Fruit fly (Drosophila melanogaster): ENCODE measurements around the gene CG14391.

The CG14391 gene

DNA sequence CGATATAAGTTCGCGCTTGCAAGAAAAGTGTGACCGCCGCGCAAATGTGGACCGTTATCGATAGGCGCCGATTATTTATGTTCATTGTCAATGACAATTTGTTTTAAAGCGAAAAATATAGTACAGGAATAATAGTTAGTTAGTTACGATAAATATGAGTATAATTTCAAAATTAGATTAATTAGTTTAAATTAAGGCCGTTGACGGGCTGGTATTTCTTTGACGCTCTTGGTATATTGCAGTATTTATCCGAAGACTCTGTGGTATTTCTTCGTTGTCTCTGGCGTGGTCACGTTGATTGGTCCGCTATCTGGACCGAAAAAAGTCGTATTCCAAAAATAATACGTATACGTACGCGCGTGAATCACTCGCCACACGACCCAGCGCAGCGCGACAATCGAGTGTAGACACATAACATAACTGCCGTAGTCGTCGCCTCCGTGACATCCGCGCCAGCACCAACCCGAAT is 3.0 kb upstream of the CG14391 start (continued):
- no peak for TF ChIP-seq CG10565 (GFP tag; optimal IDR thresholded peaks at IDR 0.05)
- peak; percentile 28 for TF ChIP-seq CG17829 (tag; optimal IDR thresholded peaks at IDR 0.05)
- peak; percentile 48 for TF ChIP-seq lbe (GFP tag; optimal IDR thresholded peaks at IDR 0.05)
- no peak for TF ChIP-seq zf30C (GFP tag; optimal IDR thresholded peaks at IDR 0.05)
- peak in 1 of 2 experiments; percentile 2 for TF ChIP-seq tll (GFP tag; optimal IDR thresholded peaks at IDR 0.05)
- TF ChIP-seq CG17328 (GFP tag; IDR thresholded peaks at IDR 0.05) = no peak
- no peak for TF ChIP-seq so (GFP tag; IDR thresholded peaks at IDR 0.05)
- no peak for TF ChIP-seq ap (GFP tag; IDR thresholded peaks at IDR 0.05)
- TF ChIP-seq Kr (GFP tag; optimal IDR thresholded peaks at IDR 0.05) = no peak
- no peak for TF ChIP-seq CG11723 (GFP tag; optimal IDR thresholded peaks at IDR 0.05)
- no peak for TF ChIP-seq tap (tag; optimal IDR thresholded peaks at IDR 0.05)
- TF ChIP-seq esg (GFP tag; conservative IDR thresholded peaks at IDR 0.05) = no peak
- TF ChIP-seq CG13894 (tag; optimal IDR thresholded peaks at IDR 0.05) = no peak
- peak; percentile 56 for TF ChIP-seq nmo (GFP tag; optimal IDR thresholded peaks at IDR 0.05)
- TF ChIP-seq CG12942 (GFP tag; optimal IDR thresholded peaks at IDR 0.05) = no peak
- 0 out of 2 replicates have a peak, but pooled peaks have one; percentile 41 for TF ChIP-seq sna (GFP tag; IDR thresholded peaks at IDR 0.05; ENCODE audit: partially characterized antibody)
- TF ChIP-seq H15 (GFP tag; IDR thresholded peaks at IDR 0.05) = no peak
- TF ChIP-seq stc (GFP tag; IDR thresholded peaks at IDR 0.05) = no peak
- no peak for TF ChIP-seq CG17385 (GFP tag; optimal IDR thresholded peaks at IDR 0.05)
- peak; percentile 16 for TF ChIP-seq BtbVII (GFP tag; optimal IDR thresholded peaks at IDR 0.05)
- TF ChIP-seq CG4617 (GFP tag; optimal IDR thresholded peaks at IDR 0.05; ENCODE audit: borderline replicate concordance) = peak; percentile 12
- no peak for TF ChIP-seq CG2129 (GFP tag; IDR thresholded peaks at IDR 0.05; ENCODE audit: partially characterized antibody)
- no peak for TF ChIP-seq CG15011 (GFP tag; optimal IDR thresholded peaks at IDR 0.05)
- no peak for TF ChIP-seq CG30431 (GFP tag; optimal IDR thresholded peaks at IDR 0.05)
- no peak for TF ChIP-seq CkIIα-i1 (GFP tag; IDR thresholded peaks at IDR 0.05)
- TF ChIP-seq Dbx (GFP tag; IDR thresholded peaks at IDR 0.05) = no peak; the same call in 2 of the 3 replicates
- TF ChIP-seq tx (GFP tag; optimal IDR thresholded peaks at IDR 0.05) = no peak
- TF ChIP-seq CG10462 (GFP tag; optimal IDR thresholded peaks at IDR 0.05) = no peak
- TF ChIP-seq Hsf (GFP tag; optimal IDR thresholded peaks at IDR 0.05) = no peak
- TF ChIP-seq ERR (GFP tag; optimal IDR thresholded peaks at IDR 0.05) = no peak
- TF ChIP-seq usp (GFP tag; optimal IDR thresholded peaks at IDR 0.05) = no peak
- no peak for TF ChIP-seq CG3065 (GFP tag; optimal IDR thresholded peaks at IDR 0.05)
- TF ChIP-seq Chrac-16 (GFP tag; optimal IDR thresholded peaks at IDR 0.05) = no peak
- no peak for TF ChIP-seq CG4404 (GFP tag; IDR thresholded peaks at IDR 0.05)
- TF ChIP-seq CG3838 (GFP tag; optimal IDR thresholded peaks at IDR 0.05) = no peak
- peak; percentile 95 for TF ChIP-seq E2f2 (GFP tag; IDR thresholded peaks at IDR 0.05)
- TF ChIP-seq dm (GFP tag; optimal IDR thresholded peaks at IDR 0.05) = no peak
- TF ChIP-seq hbn (GFP tag; IDR thresholded peaks at IDR 0.05; ENCODE audit: partially characterized antibody) = 0 out of 2 replicates have a peak, but pooled peaks have one; percentile 31
- TF ChIP-seq slou (GFP tag; optimal IDR thresholded peaks at IDR 0.05) = no peak
- TF ChIP-seq HHEX (GFP tag; optimal IDR thresholded peaks at IDR 0.05) = no peak
- TF ChIP-seq CG12104 (GFP tag; optimal IDR thresholded peaks at IDR 0.05) = no peak
- TF ChIP-seq CG17568 (GFP tag; optimal IDR thresholded peaks at IDR 0.05) = no peak
- no peak for TF ChIP-seq B-H1 (GFP tag; IDR thresholded peaks at IDR 0.05)
- TF ChIP-seq CG8388 (GFP tag; optimal IDR thresholded peaks at IDR 0.05) = no peak
- TF ChIP-seq Six4 (GFP tag; optimal IDR thresholded peaks at IDR 0.05) = no peak
- TF ChIP-seq exex (tag; optimal IDR thresholded peaks at IDR 0.05) = no peak
- no peak for TF ChIP-seq CG1647 (GFP tag; optimal IDR thresholded peaks at IDR 0.05)
- TF ChIP-seq bowl (GFP tag; IDR thresholded peaks at IDR 0.05) = no peak
- TF ChIP-seq crp (GFP tag; optimal IDR thresholded peaks at IDR 0.05) = no peak
- TF ChIP-seq fd3F (GFP tag; optimal IDR thresholded peaks at IDR 0.05) = no peak
- peak; percentile 94 for TF ChIP-seq Sin3A (optimal IDR thresholded peaks at IDR 0.05)
- peak; percentile 23; the same call in 1 of the 3 replicates for TF ChIP-seq CG17361 (GFP tag; IDR thresholded peaks at IDR 0.05)
